Worm (Caenorhabditis elegans) whole organism, dauer: Measurements from ENCODE around the gene ndua-1.

ENCODE experiments used
- unc-62 ChIP-seq: sonication (generic microtip); optimal IDR thresholded peaks from 2 replicates; lab custom pipeline; 2017; ENCODE audit warnings: missing biosample characterization, missing genetic modification reagents, missing genetic modification characterization

Gene ndua-1

ce11 chrV:20841484-20841883, 10.2 kb downstream of the ndua-1 start:
- no peak for TF ChIP-seq unc-62 (GFP tag; lab: Kevin White, UChicago)

- TF ChIP-seq unc-62 (GFP tag; lab: Kevin White, UChicago): no peak
Observed at ce11 chrV:20838565-20838964, 13.1 kb downstream of the ndua-1 start, which contains the start of gene exos-7. TSS of gene exos-7 (plus strand) at chrV:20838865.

ce11 chrV:20837765-20838164, 13.9 kb downstream of the ndua-1 start, which contains the start of gene mrps-12:
TSS of gene mrps-12 (plus strand) at chrV:20838080.
- no peak for TF ChIP-seq unc-62 (GFP tag; lab: Kevin White, UChicago)

ce11 chrV:20832554-20832963, 19.1 kb downstream of the ndua-1 start:
- TF ChIP-seq unc-62 (GFP tag; lab: Kevin White, UChicago): no peak

ce11 chrV:20831867-20832266, 19.8 kb downstream of the ndua-1 start:
- TF ChIP-seq unc-62 (GFP tag; lab: Kevin White, UChicago): no peak

- TF ChIP-seq unc-62 (GFP tag; lab: Kevin White, UChicago): no peak
Observed at ce11 chrV:20830409-20830808, 21.3 kb downstream of the ndua-1 start.

- TF ChIP-seq unc-62 (GFP tag; lab: Kevin White, UChicago): no peak
Observed at ce11 chrV:20829511-20829910, 22.2 kb downstream of the ndua-1 start, which contains the start of gene num-1. TSS of gene num-1 (plus strand) at chrV:20829811.

ce11 chrV:20828820-20829219, 22.9 kb downstream of the ndua-1 start, which contains the start of gene sbt-1:
TSS of gene sbt-1 (minus strand) at chrV:20828881.
- no peak for TF ChIP-seq unc-62 (GFP tag; lab: Kevin White, UChicago)

- TF ChIP-seq unc-62 (GFP tag; lab: Kevin White, UChicago): no peak
Observed at ce11 chrV:20826618-20827017, 25.1 kb downstream of the ndua-1 start.

- TF ChIP-seq unc-62 (GFP tag; lab: Kevin White, UChicago): no peak
Observed at ce11 chrV:20824962-20825609, 26.6 kb downstream of the ndua-1 start, which contains the start of the genes gcy-22 and grl-14. TSS of gene gcy-22 (minus strand) at chrV:20825062. TSS of gene grl-14 (plus strand) at chrV:20825559.

- no peak for TF ChIP-seq unc-62 (GFP tag; lab: Kevin White, UChicago)
Observed at ce11 chrV:20820033-20820432, 31.7 kb downstream of the ndua-1 start, which contains the start of gene T03D8.6. TSS of gene T03D8.6 (minus strand) at chrV:20820330.

ce11 chrV:20815842-20816241, 35.9 kb downstream of the ndua-1 start, which contains the start of gene sshk-1:
TSS of gene sshk-1 (plus strand) at chrV:20816142.
- TF ChIP-seq unc-62 (GFP tag; lab: Kevin White, UChicago): no peak

ce11 chrV:20814424-20814823, 37.3 kb downstream of the ndua-1 start, which contains the start of gene Y44A6D.7:
TSS of gene Y44A6D.7 (plus strand) at chrV:20814724.
- no peak for TF ChIP-seq unc-62 (GFP tag; lab: Kevin White, UChicago)

ce11 chrV:20813646-20814045, 38.1 kb downstream of the ndua-1 start:
- no peak for TF ChIP-seq unc-62 (GFP tag; lab: Kevin White, UChicago)

- TF ChIP-seq unc-62 (GFP tag; lab: Kevin White, UChicago): no peak
Observed at ce11 chrV:20807038-20807437, 44.7 kb downstream of the ndua-1 start, which contains the start of gene Y44A6D.6. TSS of gene Y44A6D.6 (plus strand) at chrV:20807338.

ce11 chrV:20802906-20803305, 48.8 kb downstream of the ndua-1 start, which contains the start of gene Y44A6D.5:
TSS of gene Y44A6D.5 (minus strand) at chrV:20803006.
- no peak for TF ChIP-seq unc-62 (GFP tag; lab: Kevin White, UChicago)
